Worm (Caenorhabditis elegans) whole organism, young adult: ENCODE measurements around the gene nhr-147.

Experiments
- K11D2.4 ChIP-seq: fragments of 200-800 bp; sonication (Bioruptor generic); IDR thresholded peaks from 2 replicates; pipeline ENCODE4 v1.3.6; 2022; ENCODE audit warnings: missing genetic modification reagents, missing genetic modification characterization, missing compliant biosample characterization
- ama-1 ChIP-seq, 3 experiments: fragments of 150-350 bp in 1 of 3; sonication (generic microtip) in 2 of 3; optimal IDR thresholded peaks; 2 replicates each; lab custom pipeline; 2014 to 2018; ENCODE audit warnings: missing biosample characterization in 2 of 3, missing genetic modification characterization in 2 of 3, missing genetic modification reagents in 2 of 3
- dpl-1 ChIP-seq: fragments of 150-350 bp; optimal IDR thresholded peaks from 2 replicates; lab custom pipeline; 2014; ENCODE audit warnings: missing biosample characterization, missing genetic modification reagents, missing genetic modification characterization
- egl-44 ChIP-seq: fragments of 200-800 bp; sonication (Bioruptor generic); IDR thresholded peaks from 2 replicates; pipeline ENCODE4 v1.3.6; 2022; ENCODE audit warnings: missing genetic modification reagents, missing genetic modification characterization, missing compliant biosample characterization
- pha-4 ChIP-seq: fragments of 150-350 bp; sonication (generic microtip); optimal IDR thresholded peaks from 2 replicates; lab custom pipeline; 2014; ENCODE audit warnings: missing biosample characterization, missing genetic modification reagents, missing genetic modification characterization
- snpc-1.3 ChIP-seq: sonication (generic microtip); optimal IDR thresholded peaks from 2 replicates; lab custom pipeline; 2017; ENCODE audit warnings: missing genetic modification characterization, mild to moderate bottlenecking, missing compliant biosample characterization, antibody characterized with exemption, moderate library complexity, missing genotype, missing genetic modification reagents; ENCODE audit not compliant: insufficient read depth

DNA sequence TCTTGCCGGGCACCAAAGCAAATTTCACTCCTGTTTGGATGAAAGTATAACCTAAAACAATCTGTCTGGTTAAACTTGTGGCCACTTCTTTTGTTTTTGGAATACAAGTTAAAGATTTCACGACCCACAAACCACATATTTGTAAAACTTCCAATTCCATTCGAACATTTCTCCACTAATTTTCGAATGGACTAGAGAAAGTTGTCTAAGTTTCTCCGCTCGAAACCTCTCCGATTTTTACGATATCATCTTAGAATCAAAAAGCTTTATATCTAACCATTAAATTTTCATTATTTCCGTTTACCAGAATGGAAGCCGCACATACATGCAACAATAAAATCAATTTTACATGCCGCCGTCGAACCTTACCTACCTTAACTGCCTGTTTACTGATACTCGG is 47.1 kb upstream of the nhr-147 start, which contains the start of gene F07G11.3:
- TF ChIP-seq dpl-1 (no peak), pha-4 (tag; lab: Kevin White, UChicago) (no peak), ama-1 (optimal IDR thresholded peaks at IDR 0.05; lab: Kevin White, UChicago) (no peak), ama-1 (GFP tag; optimal IDR thresholded peaks at IDR 0.05; lab: Kevin White, UChicago) (no peak), K11D2.4 (GFP tag; lab: Robert Waterston, UW) (no peak), egl-44 (GFP tag; lab: Robert Waterston, UW) (no peak), snpc-1.3 (no peak)
